Worm (Caenorhabditis elegans) whole organism, young adult: Measurements from ENCODE around the gene map-2.
A peak's percentile ranks its signal among the peaks of the same experiment; 100 is the strongest.

Experiments used
- B0261.1 ChIP-seq: sonication (generic microtip); optimal IDR thresholded peaks from 2 replicates; lab custom pipeline; 2016; ENCODE audit warnings: mild to moderate bottlenecking, missing genetic modification characterization, moderate library complexity, missing compliant biosample characterization
- C06A6.2 ChIP-seq: fragments of 200-800 bp; sonication (Bioruptor generic); conservative IDR thresholded peaks from 2 replicates; pipeline ENCODE4 v1.3.6; 2022; ENCODE audit warnings: missing genetic modification characterization, missing compliant biosample characterization
- F33H1.4 ChIP-seq: fragments of 200-800 bp; sonication (Bioruptor generic); IDR thresholded peaks from 2 replicates; pipeline ENCODE4 v1.3.6; 2022; ENCODE audit warnings: missing genetic modification reagents, missing genetic modification characterization, missing compliant biosample characterization
- F39B2.1 ChIP-seq: fragments of 200-800 bp; sonication (Bioruptor generic); IDR thresholded peaks from 2 replicates; pipeline ENCODE4 v1.3.6; 2022; ENCODE audit warnings: missing genetic modification reagents, missing genetic modification characterization, missing compliant biosample characterization
- F55B11.4 ChIP-seq: sonication (generic microtip); optimal IDR thresholded peaks from 2 replicates; lab custom pipeline; 2016; ENCODE audit warnings: missing compliant biosample characterization, missing genetic modification characterization, borderline replicate concordance; ENCODE audit not compliant: insufficient read depth
- F57A8.1 ChIP-seq: fragments of 200-800 bp; sonication (Bioruptor generic); optimal IDR thresholded peaks from 2 replicates; lab custom pipeline; 2018; ENCODE audit warnings: mild to moderate bottlenecking, missing genetic modification characterization, moderate library complexity, missing compliant biosample characterization
- T26A5.8 ChIP-seq: sonication (generic microtip); optimal IDR thresholded peaks from 2 replicates; lab custom pipeline; 2016; ENCODE audit warnings: missing genetic modification characterization, missing compliant biosample characterization
- Y53G8AR.9 ChIP-seq: fragments of 200-800 bp; sonication (Bioruptor generic); conservative IDR thresholded peaks from 2 replicates; pipeline ENCODE4 v1.3.6; 2022; ENCODE audit warnings: missing genetic modification reagents, missing genetic modification characterization, missing compliant biosample characterization
- Y67H2A.10 ChIP-seq: fragments of 200-800 bp; sonication (Bioruptor generic); conservative IDR thresholded peaks from 2 replicates; pipeline ENCODE4 v1.3.6; 2022; ENCODE audit warnings: missing genetic modification reagents, missing genetic modification characterization, missing compliant biosample characterization
- Y79H2A.3 ChIP-seq: fragments of 200-800 bp; sonication (Bioruptor generic); conservative IDR thresholded peaks from 2 replicates; pipeline ENCODE4 v1.3.6; 2022; ENCODE audit warnings: missing genetic modification reagents, missing genetic modification characterization, missing compliant biosample characterization
- Y95B8A.8 ChIP-seq: fragments of 200-800 bp; sonication (Bioruptor generic); IDR thresholded peaks from 2 replicates; pipeline ENCODE4 v1.3.6; 2022; ENCODE audit warnings: missing genetic modification reagents, missing genetic modification characterization, missing compliant biosample characterization
- akir-1 ChIP-seq: fragments of 200-800 bp; sonication (Bioruptor generic); optimal IDR thresholded peaks from 2 replicates; lab custom pipeline; 2018; ENCODE audit warnings: mild to moderate bottlenecking, missing genetic modification characterization, moderate library complexity, missing compliant biosample characterization
- athp-1 ChIP-seq: sonication (generic microtip); optimal IDR thresholded peaks from 2 replicates; lab custom pipeline; 2017; ENCODE audit warnings: mild to moderate bottlenecking, missing genetic modification characterization, missing compliant biosample characterization
- attf-5 ChIP-seq: fragments of 200-800 bp; sonication (Bioruptor generic); optimal IDR thresholded peaks from 2 replicates; lab custom pipeline; 2018; ENCODE audit warnings: mild to moderate bottlenecking, missing genetic modification characterization, missing compliant biosample characterization
- bed-2 ChIP-seq: fragments of 200-800 bp; sonication (Bioruptor generic); IDR thresholded peaks from 2 replicates; pipeline ENCODE4 v1.3.6; 2022; ENCODE audit warnings: missing genetic modification reagents, missing genetic modification characterization, missing compliant biosample characterization
- ccch-3 ChIP-seq: fragments of 200-800 bp; sonication (Bioruptor generic); optimal IDR thresholded peaks from 2 replicates; lab custom pipeline; 2018; ENCODE audit warnings: mild to moderate bottlenecking, missing genetic modification characterization, missing compliant biosample characterization
- ceh-100 ChIP-seq: fragments of 200-800 bp; sonication (Bioruptor generic); IDR thresholded peaks from 2 replicates; pipeline ENCODE4 v1.3.6; 2022; ENCODE audit warnings: missing genetic modification reagents, missing genetic modification characterization, missing compliant biosample characterization
- ceh-27 ChIP-seq: fragments of 200-800 bp; sonication (Bioruptor generic); optimal IDR thresholded peaks from 2 replicates; lab custom pipeline; 2018; ENCODE audit warnings: mild to moderate bottlenecking, missing genetic modification characterization, moderate library complexity, missing compliant biosample characterization
- ceh-40 ChIP-seq: fragments of 200-800 bp; sonication (Bioruptor generic); IDR thresholded peaks from 2 replicates; pipeline ENCODE4 v1.3.6; 2022; ENCODE audit warnings: missing genetic modification characterization, missing compliant biosample characterization
- ceh-91 ChIP-seq: fragments of 200-800 bp; sonication (Bioruptor generic); IDR thresholded peaks from 2 replicates; pipeline ENCODE4 v1.3.6; 2022; ENCODE audit warnings: missing genetic modification reagents, missing genetic modification characterization, missing compliant biosample characterization
- chd-7 ChIP-seq: sonication (generic microtip); optimal IDR thresholded peaks from 2 replicates; lab custom pipeline; 2016; ENCODE audit warnings: mild to moderate bottlenecking, missing genetic modification characterization, moderate library complexity, missing compliant biosample characterization
- dpff-1 ChIP-seq: sonication (generic microtip); optimal IDR thresholded peaks from 2 replicates; lab custom pipeline; 2017; ENCODE audit warnings: mild to moderate bottlenecking, missing genetic modification characterization, missing compliant biosample characterization
- egl-18 ChIP-seq: fragments of 200-800 bp; sonication (Bioruptor generic); IDR thresholded peaks from 2 replicates; pipeline ENCODE4 v1.3.6; 2022; ENCODE audit warnings: missing genetic modification reagents, missing genetic modification characterization, missing compliant biosample characterization
- egl-44 ChIP-seq: fragments of 200-800 bp; sonication (Bioruptor generic); IDR thresholded peaks from 2 replicates; pipeline ENCODE4 v1.3.6; 2022; ENCODE audit warnings: missing genetic modification reagents, missing genetic modification characterization, missing compliant biosample characterization
- ekl-4 ChIP-seq: fragments of 200-800 bp; sonication (Bioruptor generic); IDR thresholded peaks from 2 replicates; pipeline ENCODE4 v1.3.6; 2022; ENCODE audit warnings: missing genetic modification reagents, missing genetic modification characterization, missing compliant biosample characterization
- ets-4 ChIP-seq: fragments of 200-800 bp; sonication (Bioruptor generic); optimal IDR thresholded peaks from 2 replicates; lab custom pipeline; 2018; ENCODE audit warnings: mild to moderate bottlenecking, missing genetic modification characterization, missing compliant biosample characterization
- fkh-3 ChIP-seq: sonication (generic microtip); optimal IDR thresholded peaks from 2 replicates; lab custom pipeline; 2016; ENCODE audit warnings: mild to moderate bottlenecking, missing genetic modification characterization, missing compliant biosample characterization
- hrde-1 ChIP-seq: sonication (generic microtip); optimal IDR thresholded peaks from 2 replicates; lab custom pipeline; 2016; ENCODE audit warnings: missing genetic modification characterization, mild to moderate bottlenecking, missing compliant biosample characterization, moderate library complexity, missing genotype, missing genetic modification reagents, borderline replicate concordance
- lag-1 ChIP-seq: fragments of 200-800 bp; sonication (Bioruptor generic); IDR thresholded peaks from 2 replicates; pipeline ENCODE4 v1.3.6; 2022; ENCODE audit warnings: missing genetic modification reagents, missing genetic modification characterization, missing compliant biosample characterization
- lin-35 ChIP-seq, 3 experiments: fragments of 150-350 bp in 2 of 3; sonication (generic microtip) in 1 of 3; optimal IDR thresholded peaks; 2 replicates each; lab custom pipeline; 2014 to 2018; ENCODE audit warnings: missing biosample characterization in 3 of 3, missing genetic modification characterization in 3 of 3, missing genetic modification reagents in 3 of 3
- lsy-27 ChIP-seq: sonication (generic microtip); optimal IDR thresholded peaks from 2 replicates; lab custom pipeline; 2017; ENCODE audit warnings: missing genetic modification characterization, mild to moderate bottlenecking, missing compliant biosample characterization, antibody characterized with exemption, missing genotype, borderline replicate concordance; ENCODE audit not compliant: insufficient read depth
- madf-3 ChIP-seq: fragments of 200-800 bp; sonication (Bioruptor generic); IDR thresholded peaks from 2 replicates; pipeline ENCODE4 v1.3.6; 2022; ENCODE audit warnings: missing genetic modification reagents, missing genetic modification characterization, missing compliant biosample characterization
- nfyb-1 ChIP-seq: fragments of 200-800 bp; sonication (Bioruptor generic); IDR thresholded peaks from 2 replicates; pipeline ENCODE4 v1.3.6; 2022; ENCODE audit warnings: missing genetic modification reagents, missing genetic modification characterization, missing compliant biosample characterization
- nhr-120 ChIP-seq: fragments of 200-800 bp; sonication (Bioruptor generic); IDR thresholded peaks from 2 replicates; pipeline ENCODE4 v1.3.6; 2022; ENCODE audit warnings: missing genetic modification characterization, missing compliant biosample characterization
- pha-4 ChIP-seq: fragments of 150-350 bp; sonication (generic microtip); optimal IDR thresholded peaks from 2 replicates; lab custom pipeline; 2014; ENCODE audit warnings: missing biosample characterization, missing genetic modification reagents, missing genetic modification characterization
- repo-1 ChIP-seq: sonication (generic microtip); optimal IDR thresholded peaks from 2 replicates; lab custom pipeline; 2017; ENCODE audit warnings: mild to moderate bottlenecking, missing genetic modification characterization, missing compliant biosample characterization
- sdz-38 ChIP-seq: sonication (generic microtip); optimal IDR thresholded peaks from 2 replicates; lab custom pipeline; 2016; ENCODE audit warnings: missing genotype, missing genetic modification characterization, missing compliant biosample characterization
- snpc-1.3 ChIP-seq: sonication (generic microtip); optimal IDR thresholded peaks from 2 replicates; lab custom pipeline; 2017; ENCODE audit warnings: missing genetic modification characterization, mild to moderate bottlenecking, missing compliant biosample characterization, antibody characterized with exemption, moderate library complexity, missing genotype, missing genetic modification reagents; ENCODE audit not compliant: insufficient read depth
- snpc-3.4 ChIP-seq: sonication (generic microtip); optimal IDR thresholded peaks from 2 replicates; lab custom pipeline; 2017; ENCODE audit warnings: missing genetic modification characterization, mild to moderate bottlenecking, missing compliant biosample characterization, antibody characterized with exemption, moderate library complexity, missing genotype, missing genetic modification reagents
- snpc-4 ChIP-seq, 5 experiments: fragments of 150-350 bp in 1 of 5; sonication (generic microtip) in 4 of 5; optimal IDR thresholded peaks; 2 replicates each; lab custom pipeline; 2014 to 2018; ENCODE audit warnings: missing genetic modification characterization in 5 of 5, missing biosample characterization in 3 of 5, antibody characterized with exemption in 2 of 5, mild to moderate bottlenecking in 2 of 5, missing compliant biosample characterization in 2 of 5, missing genotype in 2 of 5, moderate library complexity in 2 of 5, missing genetic modification reagents in 1 of 5
- somi-1 ChIP-seq: fragments of 200-800 bp; sonication (Bioruptor generic); optimal IDR thresholded peaks from 2 replicates; lab custom pipeline; 2018; ENCODE audit warnings: mild to moderate bottlenecking, missing genetic modification characterization, missing compliant biosample characterization
- sptf-2 ChIP-seq: fragments of 200-800 bp; sonication (Bioruptor generic); optimal IDR thresholded peaks from 2 replicates; lab custom pipeline; 2018; ENCODE audit warnings: mild to moderate bottlenecking, missing genetic modification characterization, missing compliant biosample characterization
- tbp1 ChIP-seq: fragments of 200-800 bp; sonication (Bioruptor generic); optimal IDR thresholded peaks from 2 replicates; lab custom pipeline; 2018; ENCODE audit warnings: mild to moderate bottlenecking, missing genetic modification characterization, missing compliant biosample characterization
- ztf-18 ChIP-seq: sonication (generic microtip); optimal IDR thresholded peaks from 2 replicates; lab custom pipeline; 2016; ENCODE audit warnings: missing genotype, mild to moderate bottlenecking, missing genetic modification characterization, missing compliant biosample characterization
- ztf-22 ChIP-seq: fragments of 200-800 bp; sonication (Bioruptor generic); optimal IDR thresholded peaks from 2 replicates; lab custom pipeline; 2018; ENCODE audit warnings: mild to moderate bottlenecking, missing genetic modification characterization, moderate library complexity, missing compliant biosample characterization
- ztf-26 ChIP-seq: sonication (generic microtip); optimal IDR thresholded peaks from 2 replicates; lab custom pipeline; 2017; ENCODE audit warnings: missing genetic modification characterization, missing compliant biosample characterization
- ztf-3 ChIP-seq: fragments of 200-800 bp; sonication (Bioruptor generic); optimal IDR thresholded peaks from 2 replicates; lab custom pipeline; 2018; ENCODE audit warnings: mild to moderate bottlenecking, missing genetic modification characterization, missing compliant biosample characterization

Gene map-2

ce11 chrIV:16865487-16865886, 10.8 kb upstream of the map-2 start, which contains the start of gene gtsf-1 (continued):
- 0 out of 2 replicates have a peak, but pooled peaks have one; percentile 61 for TF ChIP-seq F39B2.1
- TF ChIP-seq nhr-120 (GFP tag; lab: Robert Waterston, UW), result 0 out of 2 replicates have a peak, but pooled peaks have one; percentile 7
- TF ChIP-seq lsy-27 (tag; lab: Kevin White, UChicago), result no peak
- TF ChIP-seq dpff-1, result peak; percentile 29
- TF ChIP-seq ztf-3 (GFP tag; lab: Kevin White, UChicago), result no peak
- TF ChIP-seq sdz-38 (tag; lab: Kevin White, UChicago), result no peak
- peak; percentile 98 for TF ChIP-seq madf-3 (GFP tag; lab: Robert Waterston, UW)
- peak; percentile 68 for TF ChIP-seq snpc-1.3 (tag; lab: Kevin White, UChicago)
- TF ChIP-seq egl-18, result no peak
- TF ChIP-seq hrde-1 (tag; lab: Kevin White, UChicago), result peak; percentile 19
- no peak for TF ChIP-seq akir-1
- peak; percentile 16 for TF ChIP-seq B0261.1
- TF ChIP-seq athp-1 (tag; lab: Kevin White, UChicago), result peak; percentile 76
- TF ChIP-seq fkh-3, result no peak
- TF ChIP-seq lin-35 (GFP tag; optimal IDR thresholded peaks at IDR 0.05; lab: Kevin White, UChicago), result peak in 1 of 3 experiments; percentile 47
- no peak for TF ChIP-seq ztf-22 (GFP tag; lab: Kevin White, UChicago)
- TF ChIP-seq Y95B8A.8 (GFP tag; lab: Robert Waterston, UW), result peak; percentile 65; the same call in 1 of the 2 replicates
- TF ChIP-seq ets-4 (GFP tag; lab: Kevin White, UChicago), result no peak
- TF ChIP-seq Y79H2A.3 (GFP tag; lab: Robert Waterston, UW), result no peak
- peak; percentile 34; the same call in 1 of the 2 replicates for TF ChIP-seq F33H1.4
- TF ChIP-seq lag-1 (GFP tag; lab: Robert Waterston, UW), result no peak
- TF ChIP-seq bed-2 (GFP tag; lab: Robert Waterston, UW), result no peak
- TF ChIP-seq ceh-27 (GFP tag; lab: Kevin White, UChicago), result peak; percentile 62
- TF ChIP-seq ceh-91 (GFP tag; lab: Robert Waterston, UW), result peak; percentile 47; the same call in 1 of the 2 replicates
- no peak for TF ChIP-seq egl-44 (GFP tag; lab: Robert Waterston, UW)
- TF ChIP-seq Y67H2A.10 (GFP tag; lab: Robert Waterston, UW), result 0 out of 2 replicates have a peak, but pooled peaks have one; percentile 13
- peak; percentile 80 for TF ChIP-seq ceh-100 (GFP tag; lab: Robert Waterston, UW)
- TF ChIP-seq T26A5.8 (tag; lab: Kevin White, UChicago), result no peak
- peak; percentile 82 for TF ChIP-seq ekl-4 (GFP tag; lab: Robert Waterston, UW)
- TF ChIP-seq F55B11.4, result no peak
- peak; percentile 41 for TF ChIP-seq snpc-3.4 (tag; lab: Kevin White, UChicago)
- TF ChIP-seq ztf-26 (tag; lab: Kevin White, UChicago), result no peak
- TF ChIP-seq somi-1 (GFP tag; lab: Kevin White, UChicago), result no peak
- peak; percentile 88 for TF ChIP-seq C06A6.2 (GFP tag; lab: Robert Waterston, UW)
- no peak for TF ChIP-seq ccch-3 (GFP tag; lab: Kevin White, UChicago)
- peak; percentile 72 for TF ChIP-seq tbp1 (GFP tag; lab: Kevin White, UChicago)
- TF ChIP-seq ceh-40 (GFP tag; lab: Robert Waterston, UW), result no peak
- peak; percentile 87 for TF ChIP-seq attf-5
- TF ChIP-seq pha-4 (tag; lab: Kevin White, UChicago), result no peak
- TF ChIP-seq nfyb-1 (GFP tag; lab: Robert Waterston, UW), result peak; percentile 83
- peak; percentile 70 for TF ChIP-seq repo-1
- TF ChIP-seq snpc-4 (GFP tag; optimal IDR thresholded peaks at IDR 0.05; lab: Kevin White, UChicago), result peak; percentile 75
- TF ChIP-seq snpc-4 (tag; optimal IDR thresholded peaks at IDR 0.05; lab: Kevin White, UChicago), result peak; percentile 41 to 94 (median 87)
- no peak for TF ChIP-seq F57A8.1 (GFP tag; lab: Kevin White, UChicago)
- peak; percentile 85 for TF ChIP-seq Y53G8AR.9 (GFP tag; lab: Robert Waterston, UW)
- TF ChIP-seq ztf-18, result peak; percentile 37
- TF ChIP-seq sptf-2 (GFP tag; lab: Kevin White, UChicago), result no peak
- peak; percentile 14 for TF ChIP-seq chd-7 (tag; lab: Kevin White, UChicago)
